Worm (Caenorhabditis elegans) whole organism, dauer: ENCODE results near the gene T22F3.2.
"Not testable (repeated sequence)": the region's sequence is repeated elsewhere in the genome, so short reads cannot be mapped to it uniquely, and the experiment has no call there.

Source experiments
- unc-62 ChIP-seq: sonication (generic microtip); optimal IDR thresholded peaks from 2 replicates; lab custom pipeline; 2017; ENCODE audit warnings: missing biosample characterization, missing genetic modification reagents, missing genetic modification characterization

T22F3.2 gene

ce11 chrV:3605325-3605724 is 18.9 kb downstream of the T22F3.2 start, which contains the start of gene T22F3.8:
TSS of gene T22F3.8 (minus strand) at chrV:3605425.
- TF ChIP-seq unc-62: no peak

ce11 chrV:3606391-3606790 is 20.0 kb downstream of the T22F3.2 start:
- no peak for TF ChIP-seq unc-62

- TF ChIP-seq unc-62: no peak
These were observed 24.3 kb downstream of the T22F3.2 start for ce11 chrV:3610709-3611108.

- no peak for TF ChIP-seq unc-62
These were observed 25.2 kb downstream of the T22F3.2 start, which contains the start of gene T22F3.10 for ce11 chrV:3611654-3612053. TSS of gene T22F3.10 (minus strand) at chrV:3611754.

ce11 chrV:3613042-3613441 is 26.6 kb downstream of the T22F3.2 start:
- TF ChIP-seq unc-62: no peak

- TF ChIP-seq unc-62: no peak
These were observed 28.0 kb downstream of the T22F3.2 start, which contains the start of gene T22F3.11 for ce11 chrV:3614397-3614796. TSS of gene T22F3.11 (minus strand) at chrV:3614553.

DNA sequence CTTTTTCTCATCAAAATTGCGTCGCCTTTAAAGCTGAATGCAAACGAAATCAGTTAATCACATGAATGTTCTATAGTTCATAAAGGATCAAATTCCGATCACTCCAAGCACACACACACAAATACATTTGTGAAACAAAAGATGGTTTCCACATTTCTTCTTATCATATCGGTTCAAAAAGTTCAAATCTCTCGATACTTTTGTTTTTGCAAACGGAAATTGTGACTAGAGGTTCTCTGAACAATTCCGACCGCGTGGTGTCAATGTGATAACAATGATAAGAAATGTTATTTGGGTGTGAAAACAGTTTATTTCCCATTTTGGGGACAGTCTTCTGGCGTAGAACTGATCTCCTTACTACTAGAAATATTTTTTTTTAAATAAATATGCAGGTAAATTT is 30.4 kb downstream of the T22F3.2 start:
- no peak for TF ChIP-seq unc-62

DNA sequence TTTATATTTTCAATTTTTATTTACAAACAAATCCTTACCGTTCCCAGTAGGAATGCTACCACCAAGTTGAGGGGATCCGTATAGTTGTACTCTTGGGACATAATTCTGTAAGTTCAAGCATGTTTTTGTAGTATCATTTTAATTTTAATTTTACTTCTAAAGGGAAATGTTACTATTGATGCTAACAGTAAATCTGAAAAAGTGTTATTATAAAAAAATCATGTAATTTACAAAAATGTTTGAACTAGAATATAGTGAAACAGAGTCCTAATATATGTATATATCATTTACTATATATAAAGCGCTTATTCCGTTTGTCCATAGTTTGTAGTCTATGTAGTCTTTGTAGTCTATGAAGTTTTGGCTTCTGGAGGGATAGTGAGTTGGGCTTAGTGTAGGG is 34.2 kb downstream of the T22F3.2 start, which contains the start of gene srx-93:
TSS of gene srx-93 (minus strand) at position 101 of the 400 bp plus-strand sequence.
- TF ChIP-seq unc-62: not testable (repeated sequence)

ce11 chrV:3626944-3627343 is 40.5 kb downstream of the T22F3.2 start, which contains the start of gene F59B1.4:
TSS of gene F59B1.4 (minus strand) at chrV:3627044.
- no peak for TF ChIP-seq unc-62

- TF ChIP-seq unc-62: no peak
These were observed 45.2 kb downstream of the T22F3.2 start, which contains the start of gene F59B1.6 for ce11 chrV:3631591-3631990. TSS of gene F59B1.6 (minus strand) at chrV:3631691.

- no peak for TF ChIP-seq unc-62
These were observed 46.0 kb downstream of the T22F3.2 start for ce11 chrV:3632249-3633030.

- TF ChIP-seq unc-62: no peak
These were observed 46.6 kb downstream of the T22F3.2 start, which contains the start of gene F59B1.2 for ce11 chrV:3633041-3633440. TSS of gene F59B1.2 (plus strand) at chrV:3633341.

- no peak for TF ChIP-seq unc-62
These were observed 48.0 kb downstream of the T22F3.2 start for ce11 chrV:3634293-3635016.

DNA sequence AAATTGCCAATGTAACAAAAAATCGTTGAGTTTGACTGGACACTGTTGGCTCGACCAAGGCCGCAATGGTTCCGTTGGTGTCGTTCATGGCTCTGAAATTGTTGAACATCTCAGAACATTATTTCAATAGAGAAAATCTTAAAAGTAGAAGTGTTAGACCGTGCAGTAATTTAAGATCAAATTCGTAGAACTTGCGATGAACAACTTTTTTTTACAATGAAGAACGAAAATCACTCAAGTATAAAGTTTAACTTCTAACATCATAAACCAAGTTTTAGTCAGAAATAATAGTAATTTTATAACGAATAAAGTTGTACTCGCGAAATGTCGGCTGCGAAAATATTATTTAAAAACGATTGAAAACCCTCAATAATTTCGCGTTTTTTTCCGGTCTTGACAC is 50.6 kb downstream of the T22F3.2 start, which contains the start of gene srx-41:
TSS of gene srx-41 (minus strand) at position 101 of the 400 bp plus-strand sequence.
- TF ChIP-seq unc-62: no peak
